Fruit fly (Drosophila melanogaster) whole organism, wandering third instar larva: ENCODE data around the gene Vm26Aa.

Source experiments
- Dif ChIP-seq: fragments of 200-275, 200-300 bp; sonication (Bioruptor generic); optimal IDR thresholded peaks from 2 replicates; lab custom pipeline; 2018; ENCODE audit warnings: missing biosample characterization, missing genetic modification characterization; ENCODE audit not compliant: partially characterized antibody
- HLH106 ChIP-seq: fragments of 200-800 bp; optimal IDR thresholded peaks from 3 replicates; lab custom pipeline; 2019; ENCODE audit warnings: missing biosample characterization, mild to moderate bottlenecking, missing genetic modification characterization, moderate library complexity
- woc ChIP-seq: sonication (Bioruptor generic); optimal IDR thresholded peaks from 2 replicates; lab custom pipeline; 2016; ENCODE audit warnings: missing biosample characterization, mild to moderate bottlenecking, missing genetic modification characterization

dm6 chr2L:5975601-5976000 lies 15.5 kb upstream of the Vm26Aa start:
- no peak for TF ChIP-seq HLH106 (tag; lab: Kevin White, UChicago)
- no peak for TF ChIP-seq Dif (GFP tag; lab: Kevin White, UChicago)
- no peak for TF ChIP-seq woc
